Worm (Caenorhabditis elegans): Measurements from ENCODE around the gene ugt-51.

The ugt-51 gene

DNA sequence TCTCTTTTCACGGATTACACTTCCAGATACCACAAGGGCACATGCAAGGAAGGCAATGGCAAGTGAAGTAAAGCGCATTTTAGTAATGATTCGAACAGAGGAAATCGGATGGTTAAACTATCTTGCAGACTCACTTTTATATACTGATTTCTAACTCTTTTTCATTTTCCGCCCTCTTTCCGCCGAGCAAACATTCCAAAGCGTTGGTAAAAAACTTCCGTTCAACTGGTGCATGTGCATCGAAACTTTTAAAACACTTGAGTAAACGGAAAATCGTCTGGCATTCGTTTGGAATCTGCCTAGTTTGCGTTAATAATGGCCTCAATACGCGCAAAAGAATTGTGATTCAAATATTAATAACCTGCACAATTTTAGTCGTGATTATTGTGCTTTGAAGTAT lies 12.4 kb downstream of the ugt-51 start, which contains the start of gene abu-7:
TSS of gene abu-7 (minus strand) at position 101 of the 400 bp plus-strand sequence.
- no peak for TF ChIP-seq elt-1 (tag; optimal IDR thresholded peaks at IDR 0.05)
- no peak for TF ChIP-seq skn-1 (tag; optimal IDR thresholded peaks at IDR 0.05)
- TF ChIP-seq ztf-4 (tag; optimal IDR thresholded peaks at IDR 0.05) = no peak
- TF ChIP-seq zag-1 (tag; optimal IDR thresholded peaks at IDR 0.05) = no peak
- no peak for TF ChIP-seq R02D3.7 (tag; optimal IDR thresholded peaks at IDR 0.05)
- no peak for TF ChIP-seq alr-1 (tag; optimal IDR thresholded peaks at IDR 0.05)
- TF ChIP-seq gmeb-1 (tag; optimal IDR thresholded peaks at IDR 0.05) = no peak
- TF ChIP-seq mdl-1 (tag; optimal IDR thresholded peaks at IDR 0.05) = no peak

ce11 chrV:5161792-5162191 lies 15.3 kb downstream of the ugt-51 start, which contains the start of gene abu-6:
Gene abu-6 (minus strand): TSS chrV:5161892.
- TF ChIP-seq ztf-4 (tag; optimal IDR thresholded peaks at IDR 0.05) (no peak), gmeb-1 (tag; optimal IDR thresholded peaks at IDR 0.05) (no peak), elt-3 (tag; optimal IDR thresholded peaks at IDR 0.05) (no peak), nhr-11 (tag; optimal IDR thresholded peaks at IDR 0.05) (no peak), mab-5 (tag; optimal IDR thresholded peaks at IDR 0.05) (no peak), lin-11 (tag; optimal IDR thresholded peaks at IDR 0.05) (no peak), nhr-237 (tag; optimal IDR thresholded peaks at IDR 0.05) (no peak), crh-2 (tag; optimal IDR thresholded peaks at IDR 0.05) (no peak), Y55F3AM.14 (GFP tag; optimal IDR thresholded peaks at IDR 0.05) (no peak), nhr-77 (tag; optimal IDR thresholded peaks at IDR 0.05) (no peak), peb-1 (tag; optimal IDR thresholded peaks at IDR 0.05) (no peak), lin-13 (GFP tag; optimal IDR thresholded peaks at IDR 0.05) (no peak), C34F6.9 (tag; optimal IDR thresholded peaks at IDR 0.05) (no peak), ztf-11 (tag; optimal IDR thresholded peaks at IDR 0.05) (no peak), lin-39 (tag; optimal IDR thresholded peaks at IDR 0.05) (no peak), skn-1 (tag; optimal IDR thresholded peaks at IDR 0.05) (no peak), sem-4 (tag; optimal IDR thresholded peaks at IDR 0.05) (no peak), ama-1 (optimal IDR thresholded peaks at IDR 0.05) (no peak), nhr-129 (tag; optimal IDR thresholded peaks at IDR 0.05) (no peak), F13H6.1 (tag; optimal IDR thresholded peaks at IDR 0.05) (no peak)

ce11 chrV:5158302-5158701 lies 18.8 kb downstream of the ugt-51 start, which contains the start of gene abu-15:
Gene abu-15 (plus strand): TSS chrV:5158602.
- TF ChIP-seq lin-13 (GFP tag; optimal IDR thresholded peaks at IDR 0.05) (no peak), ama-1 (optimal IDR thresholded peaks at IDR 0.05) (no peak), mdl-1 (tag; optimal IDR thresholded peaks at IDR 0.05) (no peak), lsy-2 (tag; optimal IDR thresholded peaks at IDR 0.05) (no peak), nhr-237 (tag; optimal IDR thresholded peaks at IDR 0.05) (no peak), sma-9 (GFP tag; optimal IDR thresholded peaks at IDR 0.05) (no peak), sma-9 (tag; optimal IDR thresholded peaks at IDR 0.05) (no peak), elt-3 (tag; optimal IDR thresholded peaks at IDR 0.05) (no peak), unc-62 (GFP tag; optimal IDR thresholded peaks at IDR 0.05) (no peak), aly-2 (tag; optimal IDR thresholded peaks at IDR 0.05) (no peak), ztf-11 (tag; optimal IDR thresholded peaks at IDR 0.05) (no peak), mab-5 (tag; optimal IDR thresholded peaks at IDR 0.05) (no peak), lin-39 (tag; optimal IDR thresholded peaks at IDR 0.05) (no peak), nhr-25 (tag; optimal IDR thresholded peaks at IDR 0.05) (no peak), gmeb-1 (tag; optimal IDR thresholded peaks at IDR 0.05) (no peak), mbf-1 (tag; optimal IDR thresholded peaks at IDR 0.05) (no peak), ztf-1 (GFP tag; conservative IDR thresholded peaks at IDR 0.05) (no peak), zag-1 (tag; optimal IDR thresholded peaks at IDR 0.05) (no peak), skn-1 (tag; optimal IDR thresholded peaks at IDR 0.05) (no peak)

DNA sequence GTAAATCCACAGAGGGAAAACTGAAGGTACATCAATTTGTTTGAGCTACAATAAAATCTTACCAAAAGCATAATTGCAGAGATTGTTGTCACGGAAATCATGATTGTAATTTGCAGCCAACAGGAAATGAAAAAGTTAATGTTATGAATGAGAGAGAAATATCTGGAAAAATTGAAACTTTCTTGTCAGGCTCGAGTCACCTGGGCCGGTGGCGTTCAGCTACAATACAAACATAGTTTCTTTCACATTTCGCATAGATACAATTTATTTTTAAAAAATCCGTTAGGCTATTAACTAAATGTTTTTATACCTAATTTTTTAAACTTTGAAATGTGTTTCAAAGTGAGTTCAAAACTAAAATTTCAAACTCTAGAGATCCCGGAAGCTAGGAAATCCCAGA lies 19.4 kb downstream of the ugt-51 start, which contains the start of gene srx-39:
TSS of gene srx-39 (minus strand) at position 101 of the 400 bp plus-strand sequence.
- TF ChIP-seq nhr-129 (tag; optimal IDR thresholded peaks at IDR 0.05) (no peak), sma-3 (GFP tag; optimal IDR thresholded peaks at IDR 0.05) (no peak), lsy-2 (tag; optimal IDR thresholded peaks at IDR 0.05) (no peak), gmeb-1 (tag; optimal IDR thresholded peaks at IDR 0.05) (no peak), ZK546.5 (tag; optimal IDR thresholded peaks at IDR 0.05) (no peak), ztf-1 (GFP tag; conservative IDR thresholded peaks at IDR 0.05) (no peak), F13H6.1 (tag; optimal IDR thresholded peaks at IDR 0.05) (no peak), ceh-16 (tag; optimal IDR thresholded peaks at IDR 0.05) (no peak), nhr-12 (tag; optimal IDR thresholded peaks at IDR 0.05) (no peak), nhr-21 (tag; optimal IDR thresholded peaks at IDR 0.05) (no peak), skn-1 (tag; optimal IDR thresholded peaks at IDR 0.05) (no peak), nhr-77 (tag; optimal IDR thresholded peaks at IDR 0.05) (no peak)

Measured in whole organism, L2 larva.